Worm (Caenorhabditis elegans): ENCODE results near the gene srz-23.

- TF ChIP-seq flt-1 (GFP tag; IDR thresholded peaks at IDR 0.05), result no peak
- no peak for TF ChIP-seq scrt-1 (GFP tag; IDR thresholded peaks at IDR 0.05)
- TF ChIP-seq aly-1 (tag; optimal IDR thresholded peaks at IDR 0.05), result no peak
- no peak for TF ChIP-seq hmg-4 (GFP tag; optimal IDR thresholded peaks at IDR 0.05)
- no peak for TF ChIP-seq ama-1 (optimal IDR thresholded peaks at IDR 0.05)
- TF ChIP-seq sea-1 (GFP tag; conservative IDR thresholded peaks at IDR 0.05), result no peak
- TF ChIP-seq F13C5.2 (tag; optimal IDR thresholded peaks at IDR 0.05), result no peak
- no peak for TF ChIP-seq B0310.2 (tag; optimal IDR thresholded peaks at IDR 0.05)
- no peak for TF ChIP-seq hnd-1 (tag; optimal IDR thresholded peaks at IDR 0.05)
- TF ChIP-seq ets-7 (tag; optimal IDR thresholded peaks at IDR 0.05), result no peak
- no peak for TF ChIP-seq tbx-37 (GFP tag; conservative IDR thresholded peaks at IDR 0.05)
Observed at ce11 chrIV:3418741-3419140, 34.7 kb upstream of the srz-23 start.

Data from whole organism, early embryonic.